Fruit fly (Drosophila melanogaster): ENCODE results near the gene CG33189.

The CG33189 gene

dm6 chr3R:8746354-8746753 lies 34.2 kb downstream of the CG33189 start (continued):
- TF ChIP-seq CG6854 (GFP tag; optimal IDR thresholded peaks at IDR 0.05) = peak; percentile 15
- peak; percentile 35 for TF ChIP-seq CG17568 (GFP tag; optimal IDR thresholded peaks at IDR 0.05)
- TF ChIP-seq abd-A (tag; optimal IDR thresholded peaks at IDR 0.05) = no peak
- no peak for TF ChIP-seq Adf1 (GFP tag; IDR thresholded peaks at IDR 0.05)
- no peak for TF ChIP-seq ken (GFP tag; IDR thresholded peaks at IDR 0.05)
- no peak for TF ChIP-seq prd (optimal IDR thresholded peaks at IDR 0.05)
- peak; percentile 88 for TF ChIP-seq prd (GFP tag; IDR thresholded peaks at IDR 0.05)
- no peak for TF ChIP-seq hth (optimal IDR thresholded peaks at IDR 0.05)
- peak; percentile 45 for TF ChIP-seq CG1602 (GFP tag; optimal IDR thresholded peaks at IDR 0.05)
- TF ChIP-seq vvl (GFP tag; IDR thresholded peaks at IDR 0.05) = peak; percentile 73
- TF ChIP-seq CG6683 (GFP tag; optimal IDR thresholded peaks at IDR 0.05) = no peak
- TF ChIP-seq Eip74EF (GFP tag; optimal IDR thresholded peaks at IDR 0.05) = peak in 1 of 2 experiments; percentile 19
- no peak for TF ChIP-seq peb (GFP tag; IDR thresholded peaks at IDR 0.05)
- TF ChIP-seq zf30C (GFP tag; optimal IDR thresholded peaks at IDR 0.05) = peak; percentile 24
- peak; percentile 54; the same call in 1 of the 3 replicates for TF ChIP-seq dysf (GFP tag; IDR thresholded peaks at IDR 0.05)
- TF ChIP-seq Opbp (GFP tag; IDR thresholded peaks at IDR 0.05; ENCODE audit: partially characterized antibody) = no peak
- no peak for TF ChIP-seq sug (tag; optimal IDR thresholded peaks at IDR 0.05)
- no peak for TF ChIP-seq kni (GFP tag; optimal IDR thresholded peaks at IDR 0.05)
- peak; percentile 14 for TF ChIP-seq CG15011 (GFP tag; optimal IDR thresholded peaks at IDR 0.05)
- TF ChIP-seq pnt (GFP tag; optimal IDR thresholded peaks at IDR 0.05) = no peak
- peak; percentile 65 for TF ChIP-seq Max (GFP tag; optimal IDR thresholded peaks at IDR 0.05)
- TF ChIP-seq Med (GFP tag) = peak; percentile 70
- TF ChIP-seq CG17829 (tag; optimal IDR thresholded peaks at IDR 0.05) = peak; percentile 78
- no peak for TF ChIP-seq pzg (GFP tag; optimal IDR thresholded peaks at IDR 0.05)

- peak; percentile 39; the same call in 1 of the 2 replicates for TF ChIP-seq CG9932 (GFP tag; IDR thresholded peaks at IDR 0.05)
- peak in 1 of 2 experiments; percentile 45 for TF ChIP-seq chif (GFP tag; optimal IDR thresholded peaks at IDR 0.05)
- peak; percentile 52 for TF ChIP-seq PHDP (tag; optimal IDR thresholded peaks at IDR 0.05)
- TF ChIP-seq CG30403 (GFP tag; optimal IDR thresholded peaks at IDR 0.05) = peak; percentile 44
- no peak for TF ChIP-seq toy (GFP tag; IDR thresholded peaks at IDR 0.05)
- peak; percentile 10 for TF ChIP-seq HHEX (GFP tag; optimal IDR thresholded peaks at IDR 0.05)
- no peak for TF ChIP-seq unc-4 (GFP tag; IDR thresholded peaks at IDR 0.05; ENCODE audit: partially characterized antibody)
- no peak for TF ChIP-seq oc (tag; optimal IDR thresholded peaks at IDR 0.05)
- TF ChIP-seq klu (GFP tag; IDR thresholded peaks at IDR 0.05) = no peak
- TF ChIP-seq CG30020 (tag; optimal IDR thresholded peaks at IDR 0.05) = no peak
- peak in 1 of 2 experiments; percentile 57 for TF ChIP-seq bsh (GFP tag; optimal IDR thresholded peaks at IDR 0.05)
- TF ChIP-seq Poxn (GFP tag; IDR thresholded peaks at IDR 0.05) = no peak
- TF ChIP-seq hkb (optimal IDR thresholded peaks at IDR 0.05) = no peak
- peak; percentile 48; the same call in 1 of the 2 replicates for TF ChIP-seq hkb (GFP tag; IDR thresholded peaks at IDR 0.05)
- TF ChIP-seq Dfd (GFP tag; optimal IDR thresholded peaks at IDR 0.05) = no peak
- peak; percentile 11 for TF ChIP-seq CG8089 (GFP tag; optimal IDR thresholded peaks at IDR 0.05)
- TF ChIP-seq ase (GFP tag; IDR thresholded peaks at IDR 0.05) = peak; percentile 58; the same call in 1 of the 3 replicates
- TF ChIP-seq BEAF-32 (GFP tag; optimal IDR thresholded peaks at IDR 0.05) = no peak
- TF ChIP-seq D19B (GFP tag; optimal IDR thresholded peaks at IDR 0.05) = no peak
- peak; percentile 40; the same call in 2 of the 3 replicates for TF ChIP-seq CG7357 (GFP tag; IDR thresholded peaks at IDR 0.05)
- no peak for TF ChIP-seq pb (GFP tag; optimal IDR thresholded peaks at IDR 0.05)
- peak; percentile 41; the same call in 1 of the 2 replicates for TF ChIP-seq CG11247 (GFP tag; IDR thresholded peaks at IDR 0.05)
- no peak for TF ChIP-seq en (GFP tag; optimal IDR thresholded peaks at IDR 0.05)
- TF ChIP-seq sr (GFP tag; IDR thresholded peaks at IDR 0.05) = no peak
- TF ChIP-seq danr (GFP tag; IDR thresholded peaks at IDR 0.05) = peak; percentile 8; the same call in 1 of the 2 replicates
- TF ChIP-seq Gug (GFP tag; IDR thresholded peaks at IDR 0.05) = peak; percentile 28; the same call in 1 of the 4 replicates
- peak; percentile 17 for TF ChIP-seq CG13296 (GFP tag; optimal IDR thresholded peaks at IDR 0.05)
- 0 out of 2 replicates have a peak, but pooled peaks have one; percentile 20 for TF ChIP-seq wdn (GFP tag; IDR thresholded peaks at IDR 0.05)
Observed at dm6 chr3R:8744198-8744597, 36.4 kb downstream of the CG33189 start.

Data from whole organism, embryonic.